Fruit fly (Drosophila melanogaster) whole organism, adult: ENCODE data around the gene okr.

ENCODE experiments used
- CG11617 ChIP-seq: fragments of 200-800 bp; sonication (Bioruptor generic); optimal IDR thresholded peaks from 2 replicates; lab custom pipeline; 2017; ENCODE audit warnings: mild to moderate bottlenecking, missing biosample characterization, missing genetic modification reagents, missing genetic modification characterization
- CG12768 ChIP-seq: fragments of 200-800 bp; sonication (Bioruptor generic); optimal IDR thresholded peaks from 2 replicates; lab custom pipeline; 2017; ENCODE audit warnings: missing biosample characterization, missing genetic modification characterization, mild to moderate bottlenecking, moderate library complexity, missing genetic modification reagents
- CG14711 ChIP-seq: fragments of 200-800 bp; sonication (Bioruptor generic); optimal IDR thresholded peaks from 2 replicates; lab custom pipeline; 2018; ENCODE audit warnings: missing biosample characterization, mild to moderate bottlenecking, missing genetic modification characterization, moderate library complexity
- CG1620 ChIP-seq: fragments of 200-800 bp; sonication (Bioruptor generic); optimal IDR thresholded peaks from 2 replicates; lab custom pipeline; 2016; ENCODE audit warnings: missing biosample characterization, missing genetic modification characterization
- CG33017 ChIP-seq: fragments of 200-800 bp; sonication (Bioruptor generic); optimal IDR thresholded peaks from 2 replicates; lab custom pipeline; 2018; ENCODE audit warnings: missing biosample characterization, mild to moderate bottlenecking, missing genetic modification characterization, moderate library complexity
- CG5204 ChIP-seq: fragments of 200-800 bp; sonication (Bioruptor generic); optimal IDR thresholded peaks from 2 replicates; lab custom pipeline; 2016; ENCODE audit warnings: missing biosample characterization, missing genetic modification characterization
- CG7045 ChIP-seq: fragments of 200-800 bp; sonication (Bioruptor generic); optimal IDR thresholded peaks from 2 replicates; lab custom pipeline; 2017; ENCODE audit warnings: missing biosample characterization, mild to moderate bottlenecking, missing genetic modification characterization
- CG7101 ChIP-seq: fragments of 200-800 bp; sonication (Bioruptor generic); optimal IDR thresholded peaks from 2 replicates; lab custom pipeline; 2018; ENCODE audit warnings: missing biosample characterization, mild to moderate bottlenecking, missing genetic modification characterization, moderate library complexity
- Clk ChIP-seq: fragments of 200-800 bp; sonication (Bioruptor generic); optimal IDR thresholded peaks from 2 replicates; lab custom pipeline; 2017; ENCODE audit warnings: missing biosample characterization, missing genetic modification characterization
- Crg-1 ChIP-seq: fragments of 200-800 bp; sonication (Bioruptor generic); optimal IDR thresholded peaks from 2 replicates; lab custom pipeline; 2016; ENCODE audit warnings: missing biosample characterization, missing genetic modification characterization
- Hr96 ChIP-seq: fragments of 200-800 bp; sonication (Bioruptor generic); optimal IDR thresholded peaks from 2 replicates; lab custom pipeline; 2016; ENCODE audit warnings: missing biosample characterization, missing genetic modification characterization
- Mnt ChIP-seq: fragments of 200-800 bp; sonication (Bioruptor generic); optimal IDR thresholded peaks from 2 replicates; lab custom pipeline; 2016; ENCODE audit warnings: missing biosample characterization, mild to moderate bottlenecking, missing genetic modification characterization
- bab1 ChIP-seq: fragments of 200-800 bp; sonication (Bioruptor generic); optimal IDR thresholded peaks from 3 replicates; lab custom pipeline; 2019; ENCODE audit warnings: missing biosample characterization, mild to moderate bottlenecking, missing genetic modification characterization, moderate library complexity
- cic ChIP-seq: fragments of 200-800 bp; sonication (Bioruptor generic); optimal IDR thresholded peaks from 2 replicates; lab custom pipeline; 2017; ENCODE audit warnings: missing biosample characterization, mild to moderate bottlenecking, missing genetic modification characterization, moderate library complexity
- cnc ChIP-seq, 2 experiments: fragments of >200 bp; optimal IDR thresholded peaks; 2 replicates each; lab custom pipeline; 2017
- kay ChIP-seq: fragments of 200-800 bp; sonication (Bioruptor generic); peaks from one replicate; lab custom pipeline; 2016; ENCODE audit warnings: missing biosample characterization, missing genetic modification characterization, borderline replicate concordance
- ovo ChIP-seq: fragments of 200-800 bp; sonication (Bioruptor generic); optimal IDR thresholded peaks from 2 replicates; lab custom pipeline; 2016; ENCODE audit warnings: missing biosample characterization, missing genetic modification characterization
- pad ChIP-seq: fragments of 200-800 bp; sonication (Bioruptor generic); optimal IDR thresholded peaks from 3 replicates; lab custom pipeline; 2017; ENCODE audit warnings: missing biosample characterization, missing genetic modification characterization, mild to moderate bottlenecking, moderate library complexity, missing genetic modification reagents
- tj ChIP-seq: fragments of 200-800 bp; sonication (Bioruptor generic); optimal IDR thresholded peaks from 3 replicates; lab custom pipeline; 2017; ENCODE audit warnings: missing biosample characterization, mild to moderate bottlenecking, missing genetic modification characterization, moderate library complexity
- toe ChIP-seq: fragments of 200-800 bp; sonication (Bioruptor generic); optimal IDR thresholded peaks from 2 replicates; lab custom pipeline; 2016; ENCODE audit warnings: missing biosample characterization, missing genetic modification characterization

Gene okr

DNA sequence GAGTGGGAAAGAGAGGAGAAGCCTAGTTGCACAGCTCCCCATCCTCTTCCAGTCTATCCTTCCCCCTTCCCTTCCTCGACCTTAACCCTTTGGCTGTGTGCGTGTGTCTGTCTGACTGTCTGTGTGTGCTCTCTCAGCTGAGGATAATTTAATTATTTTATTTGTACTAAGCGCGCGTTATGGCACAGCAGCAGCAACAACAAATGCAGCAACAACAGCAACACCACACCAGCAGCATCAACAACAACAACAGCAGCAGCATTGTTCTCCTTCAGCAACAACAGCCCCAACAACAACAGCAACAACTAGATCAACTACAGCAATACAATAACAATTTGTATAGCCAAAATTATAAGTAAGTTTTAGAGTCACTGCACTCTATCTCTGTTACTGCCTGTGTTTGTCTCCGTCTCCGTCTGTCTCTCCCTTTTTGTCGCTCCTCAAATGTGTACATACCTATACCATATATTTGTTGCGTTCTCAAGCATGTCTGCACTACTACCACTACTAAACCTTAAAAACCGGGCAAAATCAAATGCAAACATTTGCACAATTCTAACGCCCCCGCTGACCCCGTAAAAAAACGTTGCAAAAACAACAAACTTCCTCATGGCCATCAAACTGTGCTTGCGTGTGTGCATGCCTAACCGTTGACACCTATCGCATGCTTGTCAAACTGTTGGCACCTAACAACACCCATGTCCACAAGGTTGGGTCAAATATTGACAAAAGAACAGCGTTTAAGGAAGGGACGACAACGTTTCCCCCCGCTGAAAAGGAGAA, 46.9 kb downstream of the okr start:
- TF ChIP-seq tj (GFP tag; lab: Kevin White, UChicago) (no peak), CG33017 (tag; lab: Kevin White, UChicago) (no peak), toe (no peak), ovo (GFP tag; lab: Kevin White, UChicago) (no peak), CG14711 (tag; lab: Kevin White, UChicago) (no peak), cnc (optimal IDR thresholded peaks at IDR 0.05; lab: Kevin White, UChicago) (no peak), Clk (GFP tag; lab: Kevin White, UChicago) (no peak), kay (GFP tag; lab: Kevin White, UChicago) (no peak), CG7101 (no peak), Crg-1 (no peak), CG5204 (no peak), bab1 (GFP tag; lab: Kevin White, UChicago) (no peak)

DNA sequence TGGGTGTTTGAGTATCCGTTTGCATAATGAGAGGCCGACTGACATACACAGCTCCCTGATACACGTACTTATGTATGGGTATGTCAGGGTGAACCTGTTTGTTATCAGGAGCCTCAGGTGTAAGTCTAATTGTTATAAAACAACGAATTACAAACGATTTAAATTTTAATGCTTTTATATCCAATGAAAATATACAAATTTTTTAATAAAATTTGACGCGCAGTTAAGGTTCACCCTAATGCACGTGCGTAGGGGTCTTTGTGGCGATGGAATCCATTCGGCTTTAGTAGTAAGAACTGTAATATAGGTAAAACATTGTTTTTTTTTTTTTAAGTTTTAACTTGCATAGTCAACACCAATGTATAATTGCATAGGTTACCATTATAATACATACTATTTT, 48.0 kb downstream of the okr start:
- TF ChIP-seq CG14711 (tag; lab: Kevin White, UChicago) (peak; percentile 42), CG7045 (GFP tag; lab: Kevin White, UChicago) (peak; percentile 20), CG7101 (peak; percentile 25), Crg-1 (no peak), CG33017 (tag; lab: Kevin White, UChicago) (peak; percentile 61)

DNA sequence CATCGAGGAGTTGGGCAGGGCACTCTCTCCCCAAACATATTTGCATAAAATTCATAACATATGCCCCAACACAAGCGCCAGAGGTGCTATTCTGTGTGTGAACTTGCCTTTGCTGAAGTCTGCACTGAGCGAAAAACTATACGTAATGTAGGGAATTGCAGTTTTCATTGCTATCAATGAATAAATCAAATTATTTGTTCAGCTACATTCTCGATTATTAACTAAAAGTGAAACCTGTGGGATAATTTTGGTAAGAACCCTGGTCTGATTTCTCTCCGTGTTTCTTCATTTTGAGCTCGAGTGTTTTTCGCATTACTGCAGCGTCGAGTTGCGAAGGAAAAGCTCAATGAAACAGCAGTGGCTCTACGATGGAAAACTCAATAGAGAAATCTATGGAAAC, 49.9 kb downstream of the okr start:
- TF ChIP-seq CG5204 (no peak), Hr96 (GFP tag; lab: Kevin White, UChicago) (no peak), toe (no peak), CG14711 (tag; lab: Kevin White, UChicago) (no peak), CG12768 (GFP tag; lab: Kevin White, UChicago) (no peak), CG33017 (tag; lab: Kevin White, UChicago) (no peak), Clk (GFP tag; lab: Kevin White, UChicago) (no peak), cnc (optimal IDR thresholded peaks at IDR 0.05; lab: Kevin White, UChicago) (no peak), CG1620 (GFP tag; lab: Kevin White, UChicago) (no peak), cic (GFP tag; lab: Kevin White, UChicago) (no peak), Mnt (GFP tag; lab: Kevin White, UChicago) (no peak)

dm6 chr2L:2941353-2941752, 51.2 kb downstream of the okr start:
- TF ChIP-seq kay (GFP tag; lab: Kevin White, UChicago) (peak; percentile 75), bab1 (GFP tag; lab: Kevin White, UChicago) (no peak), cnc (optimal IDR thresholded peaks at IDR 0.05; lab: Kevin White, UChicago) (no peak), CG12768 (GFP tag; lab: Kevin White, UChicago) (no peak), CG33017 (tag; lab: Kevin White, UChicago) (no peak), pad (GFP tag; lab: Kevin White, UChicago) (no peak)

DNA sequence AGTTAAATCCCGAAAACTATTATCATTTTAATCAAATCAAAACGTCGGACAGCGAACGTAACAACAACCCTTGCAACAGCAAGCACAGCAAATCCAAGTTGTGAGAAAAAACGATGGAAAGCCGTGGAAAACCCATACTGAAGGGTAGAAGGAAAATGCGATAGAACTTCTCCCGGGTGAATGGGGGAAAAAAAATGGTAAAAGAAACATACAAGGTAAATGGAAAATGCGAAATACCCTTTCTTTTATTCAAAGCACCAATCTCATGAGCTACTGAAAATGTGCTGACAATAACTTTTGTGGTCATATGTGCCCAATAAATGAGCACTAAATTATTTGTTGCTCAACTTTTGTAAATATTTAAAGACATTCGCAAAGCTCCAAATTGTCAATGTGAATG, 52.9 kb downstream of the okr start:
- TF ChIP-seq cic (GFP tag; lab: Kevin White, UChicago) = no peak
- TF ChIP-seq CG33017 (tag; lab: Kevin White, UChicago) = no peak
- TF ChIP-seq CG11617 (GFP tag; lab: Kevin White, UChicago) = no peak
- TF ChIP-seq kay (GFP tag; lab: Kevin White, UChicago) = peak; percentile 53
- TF ChIP-seq CG14711 (tag; lab: Kevin White, UChicago) = no peak
- TF ChIP-seq tj (GFP tag; lab: Kevin White, UChicago) = no peak
